Fruit fly (Drosophila melanogaster): ENCODE data around the gene CG15696.

DNA sequence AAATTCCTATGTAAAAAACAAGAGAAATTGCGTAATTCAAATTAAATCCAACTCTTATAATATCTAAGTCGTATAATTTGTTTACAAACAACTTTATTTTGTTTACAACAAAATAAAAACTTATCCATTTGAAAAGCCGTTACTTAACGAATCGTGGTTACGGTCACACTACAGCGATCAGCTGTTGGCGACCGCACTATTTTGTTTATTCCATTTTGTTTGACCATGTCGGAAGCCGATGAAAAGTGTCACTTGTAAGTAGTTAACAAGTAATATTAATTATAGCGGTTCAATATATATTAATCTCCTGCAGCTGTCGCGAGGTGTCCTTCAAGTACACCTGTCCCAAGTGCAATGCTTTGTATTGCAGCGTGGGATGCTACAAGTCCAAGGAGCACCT lies 15.9 kb upstream of the CG15696 start, which contains the start of gene CG31223:
- no peak for TF ChIP-seq Myc (optimal IDR thresholded peaks at IDR 0.05)
- no peak for TF ChIP-seq psq (optimal IDR thresholded peaks at IDR 0.05)
- TF ChIP-seq ttk (optimal IDR thresholded peaks at IDR 0.05): no peak
- no peak for TF ChIP-seq h (optimal IDR thresholded peaks at IDR 0.05)
- no peak for TF ChIP-seq insv (optimal IDR thresholded peaks at IDR 0.05)
- no peak for TF ChIP-seq Sin3A (optimal IDR thresholded peaks at IDR 0.05)
